Fruit fly (Drosophila melanogaster) whole organism: Measurements from ENCODE around the gene CG16863.

Experiments
- Dll ChIP-seq: fragments of >200 bp; optimal IDR thresholded peaks from 2 replicates; lab custom pipeline; 2017
- EcR ChIP-seq, 2 experiments: fragments of >200 bp; optimal IDR thresholded peaks; 2 replicates each; lab custom pipeline; 2017; ENCODE audit warnings: missing biosample characterization in 2 of 2, missing genetic modification characterization in 2 of 2, missing genetic modification reagents in 2 of 2
- pan ChIP-seq: fragments of >200 bp; optimal IDR thresholded peaks from 2 replicates; lab custom pipeline; 2017
- psq ChIP-seq: fragments of >200 bp; optimal IDR thresholded peaks from 2 replicates; lab custom pipeline; 2017
- usp ChIP-seq: fragments of >200 bp; optimal IDR thresholded peaks from 2 replicates; lab custom pipeline; 2017; ENCODE audit warnings: missing biosample characterization, missing genetic modification characterization, mixed read lengths

dm6 chr2L:13803032-13803661 is 12.4 kb downstream of the CG16863 start, which contains the start of gene CAH1:
- no peak for TF ChIP-seq psq (lab: Kevin White, UChicago)
- TF ChIP-seq Dll (lab: Kevin White, UChicago): no peak
- no peak for TF ChIP-seq usp
- TF ChIP-seq EcR (GFP tag; optimal IDR thresholded peaks at IDR 0.05; lab: Kevin White, UChicago): no peak
- TF ChIP-seq pan (lab: Kevin White, UChicago): no peak
